Worm (Caenorhabditis elegans) whole organism, L1 larva: ENCODE measurements around the gene F41E6.5.

Experiments
- alr-1 ChIP-seq: fragments of 200-800 bp; sonication (Bioruptor generic); optimal IDR thresholded peaks from 2 replicates; lab custom pipeline; 2018; ENCODE audit warnings: borderline replicate concordance, mild to moderate bottlenecking, missing genetic modification characterization, missing compliant biosample characterization
- lin-13 ChIP-seq: fragments of 150-350 bp; optimal IDR thresholded peaks from 2 replicates; lab custom pipeline; 2014; ENCODE audit warnings: missing biosample characterization, missing genetic modification reagents, missing genetic modification characterization
- nhr-77 ChIP-seq: fragments of 150-350 bp; optimal IDR thresholded peaks from 2 replicates; lab custom pipeline; 2014; ENCODE audit warnings: missing biosample characterization, missing genetic modification characterization
- unc-130 ChIP-seq: fragments of 150-350 bp; optimal IDR thresholded peaks from 2 replicates; lab custom pipeline; 2017; ENCODE audit warnings: missing biosample characterization, missing genetic modification characterization, inconsistent platforms
- unc-62 ChIP-seq: fragments of 150-350 bp; optimal IDR thresholded peaks from 2 replicates; lab custom pipeline; 2014; ENCODE audit warnings: missing biosample characterization, missing genetic modification reagents, missing genetic modification characterization

DNA sequence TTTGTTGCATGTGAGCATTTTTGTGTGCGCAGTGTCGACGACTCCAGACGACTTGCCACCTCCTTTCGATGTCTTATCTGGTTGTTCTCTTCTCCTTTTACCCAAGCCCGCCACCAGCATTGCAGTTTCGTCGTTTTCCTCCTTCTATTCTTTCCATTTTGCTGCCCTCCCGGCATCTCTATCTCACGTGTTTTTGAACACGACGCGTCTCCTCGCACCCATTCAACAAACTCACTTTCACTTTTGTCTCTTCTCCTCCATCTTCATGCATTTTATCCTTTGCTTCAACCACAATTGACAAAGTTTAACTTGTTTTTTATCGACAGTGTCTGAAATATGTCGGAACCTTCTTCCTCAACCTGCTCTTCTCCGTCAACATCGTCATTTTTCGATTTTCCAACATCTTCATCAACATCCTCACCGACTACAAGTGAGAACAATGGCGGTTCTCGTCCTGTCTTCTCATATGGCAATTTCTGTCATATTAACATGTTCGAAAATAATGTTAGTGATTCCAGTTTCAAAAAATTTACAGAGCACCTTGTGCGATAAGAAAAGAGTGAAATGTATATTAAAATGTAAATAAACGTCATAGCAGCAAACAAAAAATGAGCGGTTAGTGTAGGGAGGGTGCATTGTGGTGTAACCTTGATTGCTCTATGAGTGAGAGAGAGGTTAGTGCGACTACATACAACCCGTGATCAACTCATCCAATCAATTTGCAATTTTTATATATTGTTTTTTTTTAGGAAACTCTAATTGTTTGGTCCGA is 7.5 kb downstream of the F41E6.5 start, which contains the start of gene fip-4:
- TF ChIP-seq unc-62 (no peak), unc-130 (tag; lab: Kevin White, UChicago) (peak; percentile 59), alr-1 (tag; lab: Kevin White, UChicago) (no peak), lin-13 (GFP tag; lab: Kevin White, UChicago) (no peak), nhr-77 (tag; lab: Kevin White, UChicago) (no peak)
